Fruit fly (Drosophila melanogaster) Kc167 (cell line): ENCODE measurements around the gene CG8516.

Source experiments
- Myc ChIP-seq: fragments of >200 bp; optimal IDR thresholded peaks from 2 replicates; lab custom pipeline; 2017; ENCODE audit warnings: missing external identifiers
- Sin3A ChIP-seq: fragments of >200 bp; optimal IDR thresholded peaks from 2 replicates; lab custom pipeline; 2018; ENCODE audit warnings: missing external identifiers
- h ChIP-seq: fragments of >200 bp; optimal IDR thresholded peaks from 3 replicates; lab custom pipeline; 2018; ENCODE audit warnings: missing external identifiers
- insv ChIP-seq: fragments of >200 bp; optimal IDR thresholded peaks from 3 replicates; lab custom pipeline; 2018; ENCODE audit warnings: missing external identifiers
- psq ChIP-seq: fragments of >200 bp; optimal IDR thresholded peaks from 2 replicates; lab custom pipeline; 2017; ENCODE audit warnings: missing external identifiers
- ttk ChIP-seq: sonication (Bioruptor generic); optimal IDR thresholded peaks from 2 replicates; lab custom pipeline; 2017; ENCODE audit warnings: missing external identifiers

The CG8516 gene

dm6 chr3R:9791177-9791806 is 1.8 kb upstream of the CG8516 start, which contains the start of the genes CG12945 and CG8507:
Gene CG12945, minus strand, starts transcription at chr3R:9791221.
Gene CG8507, plus strand, starts transcription at chr3R:9791483.
- TF ChIP-seq Myc (lab: Kevin White, UChicago) (no peak), ttk (no peak), psq (lab: Kevin White, UChicago) (no peak), insv (lab: Kevin White, UChicago) (no peak), Sin3A (no peak), h (lab: Kevin White, UChicago) (no peak)

dm6 chr3R:9800644-9801330 is 7.7 kb downstream of the CG8516 start, which contains the start of the genes CG9467 and CG8526:
Gene CG9467, minus strand, starts transcription at chr3R:9801026.
Gene CG8526, plus strand, starts transcription at chr3R:9801280.
- TF ChIP-seq insv (lab: Kevin White, UChicago) (no peak), psq (lab: Kevin White, UChicago) (no peak), Sin3A (no peak), ttk (no peak), h (lab: Kevin White, UChicago) (no peak), Myc (lab: Kevin White, UChicago) (no peak)

dm6 chr3R:9808946-9809545 is 16.0 kb downstream of the CG8516 start, which contains the start of gene FBXO11:
Gene FBXO11, minus strand, starts transcription at chr3R:9809368.
- TF ChIP-seq psq (lab: Kevin White, UChicago) (no peak), Myc (lab: Kevin White, UChicago) (no peak), ttk (no peak)

- TF ChIP-seq ttk (no peak), h (lab: Kevin White, UChicago) (no peak), Sin3A (no peak), psq (lab: Kevin White, UChicago) (no peak), Myc (lab: Kevin White, UChicago) (no peak), insv (lab: Kevin White, UChicago) (no peak)
These were observed 19.4 kb downstream of the CG8516 start, which contains the start of gene CG8534 for dm6 chr3R:9812447-9812846. Gene CG8534, plus strand, starts transcription at chr3R:9812747.

- no peak for TF ChIP-seq Myc (lab: Kevin White, UChicago)
- TF ChIP-seq insv (lab: Kevin White, UChicago) = no peak
- no peak for TF ChIP-seq ttk
- TF ChIP-seq Sin3A = no peak
These were observed 20.8 kb downstream of the CG8516 start, which contains the start of gene eloF for dm6 chr3R:9813861-9814260. Gene eloF, plus strand, starts transcription at chr3R:9814161.

dm6 chr3R:9816879-9817278 is 23.8 kb downstream of the CG8516 start, which contains the start of gene CG16904:
Gene CG16904, minus strand, starts transcription at chr3R:9816979.
- TF ChIP-seq psq (lab: Kevin White, UChicago) = no peak
- TF ChIP-seq Sin3A = no peak
- TF ChIP-seq insv (lab: Kevin White, UChicago) = no peak
- TF ChIP-seq ttk = no peak
- no peak for TF ChIP-seq h (lab: Kevin White, UChicago)

dm6 chr3R:9818295-9818694 is 25.2 kb downstream of the CG8516 start, which contains the start of gene CG9459:
Gene CG9459, minus strand, starts transcription at chr3R:9818395.
- TF ChIP-seq insv (lab: Kevin White, UChicago) (no peak), psq (lab: Kevin White, UChicago) (no peak), ttk (no peak), Myc (lab: Kevin White, UChicago) (no peak), Sin3A (no peak), h (lab: Kevin White, UChicago) (no peak)

dm6 chr3R:9819777-9820176 is 26.7 kb downstream of the CG8516 start, which contains the start of gene CG9458:
Gene CG9458, minus strand, starts transcription at chr3R:9819877.
- TF ChIP-seq insv (lab: Kevin White, UChicago) = no peak

- TF ChIP-seq ttk (no peak), Sin3A (no peak), Myc (lab: Kevin White, UChicago) (no peak), h (lab: Kevin White, UChicago) (no peak), psq (lab: Kevin White, UChicago) (no peak), insv (lab: Kevin White, UChicago) (no peak)
These were observed 28.0 kb downstream of the CG8516 start, which contains the start of gene CG42857 for dm6 chr3R:9821091-9821490. Gene CG42857, minus strand, starts transcription at chr3R:9821191.

dm6 chr3R:9823723-9824122 is 30.6 kb downstream of the CG8516 start, which contains the start of gene CG34302:
Gene CG34302, minus strand, starts transcription at chr3R:9823823.
- TF ChIP-seq ttk = no peak
- no peak for TF ChIP-seq psq (lab: Kevin White, UChicago)
- no peak for TF ChIP-seq h (lab: Kevin White, UChicago)
- TF ChIP-seq Sin3A = no peak
- TF ChIP-seq Myc (lab: Kevin White, UChicago) = no peak
- TF ChIP-seq insv (lab: Kevin White, UChicago) = no peak
